Worm (Caenorhabditis elegans) whole organism, L4/young adult: ENCODE measurements around the gene fbxa-211.

Experiments
- W03F9.2 ChIP-seq: fragments of 150-350 bp; optimal IDR thresholded peaks from 2 replicates; lab custom pipeline; 2014; ENCODE audit warnings: missing biosample characterization, missing genetic modification characterization
- dao-5 ChIP-seq: sonication (generic microtip); optimal IDR thresholded peaks from 2 replicates; lab custom pipeline; 2016; ENCODE audit warnings: missing genotype, missing genetic modification characterization, moderate library complexity, missing compliant biosample characterization
- him-1 ChIP-seq: sonication (generic microtip); optimal IDR thresholded peaks from 2 replicates; lab custom pipeline; 2016; ENCODE audit warnings: missing genotype, missing genetic modification reagents, missing genetic modification characterization, missing compliant biosample characterization

DNA sequence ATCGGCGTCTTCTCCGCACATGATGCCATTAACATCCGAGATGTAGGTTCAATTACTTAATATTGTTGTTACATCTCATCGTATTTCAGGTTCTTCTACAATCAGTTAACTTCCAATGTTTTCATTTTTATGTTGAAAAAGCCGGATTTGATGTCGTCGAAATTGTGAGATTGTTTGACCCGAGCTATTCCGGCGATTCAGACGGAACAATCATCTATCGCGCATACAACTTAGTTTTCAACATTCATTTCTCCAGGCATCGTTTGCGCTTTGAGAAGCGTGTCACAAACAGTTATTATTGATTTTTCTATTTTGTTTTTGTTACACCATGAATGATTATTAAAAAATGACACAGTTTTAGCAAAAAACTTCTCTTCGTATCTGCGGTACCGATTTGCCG, 1.2 kb downstream of the fbxa-211 start:
- TF ChIP-seq him-1 (tag; lab: Kevin White, UChicago) (no peak), W03F9.2 (tag; lab: Kevin White, UChicago) (no peak), dao-5 (tag; lab: Kevin White, UChicago) (no peak)
